7 fruit fly cellular contexts compared by ENCODE assay signal in genomic region chr3R:10677245-10677902, dm6.
TF ChIP-seq lines count a peak whose summit lies in the region.

Gene CG6465, minus strand, starts transcription at chr3R:10677251.

- TF ChIP-seq CTCF in S2 (optimal IDR thresholded peaks at IDR 0.05; lab: Kevin White, UChicago) = peak; percentile 79 to 80
- TF ChIP-seq CTCF in whole organism, embryonic (GFP tag; optimal IDR thresholded peaks at IDR 0.05; lab: Kevin White, UChicago) = peak; percentile 85

TF ChIP-seq in whole organism, 6 proteins besides CTCF, POLR2A, EP300 and RAD21:
- TF ChIP-seq pan (optimal IDR thresholded peaks at IDR 0.05; lab: Kevin White, UChicago) (no peak), EcR (GFP tag; optimal IDR thresholded peaks at IDR 0.05; lab: Kevin White, UChicago) (peak; percentile 57 to 89)

TF ChIP-seq in whole organism, adult, 20 proteins besides CTCF, POLR2A, EP300 and RAD21 (continues in another document):
- TF ChIP-seq Clk (GFP tag; optimal IDR thresholded peaks at IDR 0.05; lab: Kevin White, UChicago) (no peak), Hr96 (GFP tag; optimal IDR thresholded peaks at IDR 0.05; lab: Kevin White, UChicago) (no peak), CG12768 (GFP tag; optimal IDR thresholded peaks at IDR 0.05; lab: Kevin White, UChicago) (peak; percentile 37), CG1620 (GFP tag; optimal IDR thresholded peaks at IDR 0.05; lab: Kevin White, UChicago) (no peak), kay (GFP tag; lab: Kevin White, UChicago; ENCODE audit: borderline replicate concordance) (peak; percentile 70), CG5204 (GFP tag; optimal IDR thresholded peaks at IDR 0.05; lab: Kevin White, UChicago) (no peak), CG14711 (tag; optimal IDR thresholded peaks at IDR 0.05; lab: Kevin White, UChicago) (no peak), CG11617 (GFP tag; optimal IDR thresholded peaks at IDR 0.05; lab: Kevin White, UChicago) (no peak), tj (GFP tag; optimal IDR thresholded peaks at IDR 0.05; lab: Kevin White, UChicago) (no peak), cnc (optimal IDR thresholded peaks at IDR 0.05; lab: Kevin White, UChicago) (no peak), pad (GFP tag; optimal IDR thresholded peaks at IDR 0.05; lab: Kevin White, UChicago) (peak; percentile 54), toe (GFP tag; optimal IDR thresholded peaks at IDR 0.05; lab: Kevin White, UChicago) (no peak), CG7101 (tag; optimal IDR thresholded peaks at IDR 0.05; lab: Kevin White, UChicago) (no peak), bab1 (GFP tag; optimal IDR thresholded peaks at IDR 0.05; lab: Kevin White, UChicago) (no peak), CG7045 (GFP tag; optimal IDR thresholded peaks at IDR 0.05; lab: Kevin White, UChicago) (no peak), cic (GFP tag; optimal IDR thresholded peaks at IDR 0.05; lab: Kevin White, UChicago) (peak; percentile 63), CG33017 (tag; optimal IDR thresholded peaks at IDR 0.05; lab: Kevin White, UChicago) (peak; percentile 32), ovo (GFP tag; optimal IDR thresholded peaks at IDR 0.05; lab: Kevin White, UChicago) (no peak)

TF ChIP-seq in whole organism, embryonic, 481 proteins besides CTCF, POLR2A, EP300 and RAD21 (continues in another document):
- TF ChIP-seq CG4617 (GFP tag; optimal IDR thresholded peaks at IDR 0.05; lab: Kevin White, UChicago; ENCODE audit: borderline replicate concordance) (no peak), CG9932 (GFP tag; IDR thresholded peaks at IDR 0.05; lab: Robert Waterston, UW) (no peak), C15 (GFP tag; IDR thresholded peaks at IDR 0.05; lab: Robert Waterston, UW) (no peak), tx (GFP tag; optimal IDR thresholded peaks at IDR 0.05; lab: Kevin White, UChicago) (no peak), CG16863 (GFP tag; optimal IDR thresholded peaks at IDR 0.05; lab: Kevin White, UChicago) (no peak), CG3847 (GFP tag; IDR thresholded peaks at IDR 0.05; lab: Robert Waterston, UW) (no peak), CG15601 (tag; optimal IDR thresholded peaks at IDR 0.05; lab: Kevin White, UChicago) (peak; percentile 70), CG4404 (GFP tag; IDR thresholded peaks at IDR 0.05; lab: Robert Waterston, UW) (no peak), ci (GFP tag; IDR thresholded peaks at IDR 0.05; lab: Robert Waterston, UW) (no peak; the same call in 2 of the 3 replicates), salm (tag; optimal IDR thresholded peaks at IDR 0.05; lab: Kevin White, UChicago) (no peak), zen (tag; optimal IDR thresholded peaks at IDR 0.05; lab: Kevin White, UChicago) (no peak), usp (GFP tag; optimal IDR thresholded peaks at IDR 0.05; lab: Kevin White, UChicago) (no peak), klu (GFP tag; IDR thresholded peaks at IDR 0.05; lab: Robert Waterston, UW) (no peak), lbe (GFP tag; optimal IDR thresholded peaks at IDR 0.05; lab: Kevin White, UChicago) (no peak), CG31365 (tag; optimal IDR thresholded peaks at IDR 0.05; lab: Kevin White, UChicago) (peak; percentile 100), dati (GFP tag; IDR thresholded peaks at IDR 0.05; lab: Robert Waterston, UW) (no peak), CG13287 (GFP tag; IDR thresholded peaks at IDR 0.05; lab: Robert Waterston, UW; ENCODE audit: partially characterized antibody) (peak; percentile 48; the same call in 1 of the 2 replicates), nau (GFP tag; optimal IDR thresholded peaks at IDR 0.05; lab: Kevin White, UChicago) (no peak)

TF ChIP-seq in whole organism, prepupa, 60 proteins besides CTCF, POLR2A, EP300 and RAD21:
- TF ChIP-seq Eip78C (GFP tag; lab: Kevin White, UChicago) (peak; percentile 53), Sox102F (GFP tag; optimal IDR thresholded peaks at IDR 0.05; lab: Kevin White, UChicago) (no peak), eg (GFP tag; IDR thresholded peaks at IDR 0.05; lab: Robert Waterston, UW) (0 out of 3 replicates have a peak, but pooled peaks have one; percentile 13), fkh (GFP tag; optimal IDR thresholded peaks at IDR 0.05; lab: Kevin White, UChicago) (peak; percentile 61), CG11294 (GFP tag; IDR thresholded peaks at IDR 0.05; lab: Robert Waterston, UW) (no peak), svp (GFP tag; lab: Kevin White, UChicago) (peak; percentile 55)

TF ChIP-seq in whole organism, pupa, 21 proteins besides CTCF, POLR2A, EP300 and RAD21:
- TF ChIP-seq fd96Ca (GFP tag; IDR thresholded peaks at IDR 0.05; lab: Robert Waterston, UW) = no peak
- TF ChIP-seq CG4496 (GFP tag; IDR thresholded peaks at IDR 0.05; lab: Robert Waterston, UW) = no peak
- TF ChIP-seq CG17806 (tag; optimal IDR thresholded peaks at IDR 0.05; lab: Kevin White, UChicago) = no peak
- TF ChIP-seq Snoo (tag; optimal IDR thresholded peaks at IDR 0.05; lab: Kevin White, UChicago) = no peak
- peak; percentile 96 for TF ChIP-seq EcR (GFP tag; optimal IDR thresholded peaks at IDR 0.05; lab: Kevin White, UChicago)
- TF ChIP-seq CG12605 (GFP tag; IDR thresholded peaks at IDR 0.05; lab: Robert Waterston, UW) = no peak
- peak; percentile 22; the same call in 1 of the 2 replicates for TF ChIP-seq Ets98B (GFP tag; IDR thresholded peaks at IDR 0.05; lab: Robert Waterston, UW)

TF ChIP-seq in whole organism, wandering third instar larva, 38 proteins besides CTCF, POLR2A, EP300 and RAD21:
- TF ChIP-seq N (GFP tag; optimal IDR thresholded peaks at IDR 0.05; lab: Kevin White, UChicago) (peak; percentile 44), tai (GFP tag; optimal IDR thresholded peaks at IDR 0.05; lab: Kevin White, UChicago) (peak; percentile 27), sv (GFP tag; optimal IDR thresholded peaks at IDR 0.05; lab: Kevin White, UChicago) (no peak), Hr83 (GFP tag; optimal IDR thresholded peaks at IDR 0.05; lab: Kevin White, UChicago; ENCODE audit: poor library complexity, severe bottlenecking) (no peak), Myc (optimal IDR thresholded peaks at IDR 0.05; lab: Kevin White, UChicago) (peak; percentile 76)
TF ChIP-seq in whole organism, wandering third instar larva: peak in this region for 3.
